Fruit fly (Drosophila melanogaster) Kc167 (cell line): ENCODE results near the gene CG42494.

Experiments
- psq ChIP-seq: fragments of >200 bp; optimal IDR thresholded peaks from 2 replicates; lab custom pipeline; 2017; ENCODE audit warnings: missing external identifiers
- ttk ChIP-seq: sonication (Bioruptor generic); optimal IDR thresholded peaks from 2 replicates; lab custom pipeline; 2017; ENCODE audit warnings: missing external identifiers

DNA sequence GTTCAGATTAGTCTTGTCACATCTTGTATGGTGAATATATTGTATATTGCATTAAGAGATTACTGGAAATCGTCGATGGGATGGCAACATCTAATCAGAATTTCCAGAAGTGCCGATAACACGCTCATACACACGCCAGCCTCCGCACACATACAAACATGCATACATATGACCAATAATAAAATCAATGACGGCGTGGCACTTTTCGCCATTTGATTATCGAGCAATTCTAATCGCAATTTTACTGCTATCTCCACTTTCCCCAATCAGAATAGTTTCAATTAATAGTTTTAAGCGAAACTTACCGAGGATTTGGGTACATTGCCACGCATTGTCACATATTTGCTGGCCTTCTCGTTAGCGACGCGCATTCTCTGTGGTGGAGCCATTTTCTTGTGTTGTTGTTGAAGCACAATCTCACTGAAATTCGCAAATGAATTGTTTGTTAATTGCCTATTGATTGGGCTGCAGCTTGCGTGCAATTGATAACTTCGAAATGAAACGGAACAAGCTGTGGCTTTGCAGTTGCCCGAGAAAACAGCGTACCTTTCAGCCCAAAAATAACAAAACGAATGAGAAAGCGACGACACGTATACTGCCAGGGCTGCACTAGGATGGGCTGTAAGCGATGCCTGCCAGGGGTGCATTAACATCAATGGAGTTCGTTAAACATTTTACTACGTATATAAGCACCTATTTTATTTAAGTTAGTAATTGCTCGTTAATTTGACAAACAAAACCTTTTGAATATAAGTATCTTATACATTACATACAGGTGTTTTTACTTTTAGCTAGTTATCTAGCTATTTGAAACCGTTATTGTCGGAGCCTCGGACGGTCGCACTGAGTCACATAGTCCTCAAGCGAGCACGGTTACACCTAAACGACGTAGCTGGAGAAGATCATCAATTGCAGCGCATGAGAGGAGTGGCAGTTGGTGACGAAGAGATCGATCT lies 14.5 kb downstream of the CG42494 start, which contains the start of the genes CG32276 and gry:
- no peak for TF ChIP-seq ttk (lab: Kevin White, UChicago)
- TF ChIP-seq psq: no peak
